Worm (Caenorhabditis elegans) whole organism, L4 larva: ENCODE results near the gene B0513.90.

Experiments
- D1046.2 ChIP-seq: fragments of 200-800 bp; sonication (Bioruptor generic); IDR thresholded peaks from 2 replicates; pipeline ENCODE4 v1.3.6; 2022; ENCODE audit warnings: missing genetic modification characterization, missing compliant biosample characterization
- F26F4.8 ChIP-seq: fragments of 200-800 bp; sonication (Bioruptor generic); conservative IDR thresholded peaks from 2 replicates; pipeline ENCODE4 v1.3.6; 2022; ENCODE audit warnings: missing genetic modification characterization, missing compliant biosample characterization
- aha-1 ChIP-seq: fragments of 150-350 bp; peaks from one replicate; lab custom pipeline; 2014; ENCODE audit warnings: missing biosample characterization, missing genetic modification characterization
- aly-2 ChIP-seq: sonication (generic microtip); optimal IDR thresholded peaks from 2 replicates; lab custom pipeline; 2018; ENCODE audit warnings: missing biosample characterization, missing genetic modification characterization
- ama-1 ChIP-seq: fragments of 150-350 bp; optimal IDR thresholded peaks from 2 replicates; lab custom pipeline; 2014; ENCODE audit warnings: inconsistent platforms, mixed read lengths
- ctbp-1 ChIP-seq: fragments of 200-800 bp; sonication (Bioruptor generic); IDR thresholded peaks from 2 replicates; pipeline ENCODE4 v1.3.6; 2022; ENCODE audit warnings: missing genetic modification reagents, missing genetic modification characterization, missing compliant biosample characterization
- daf-12 ChIP-seq: fragments of 150-350 bp; optimal IDR thresholded peaks from 2 replicates; lab custom pipeline; 2014; ENCODE audit warnings: missing biosample characterization, missing genetic modification reagents, missing genetic modification characterization
- daf-19 ChIP-seq: fragments of 200-800 bp; sonication (Bioruptor generic); conservative IDR thresholded peaks from 2 replicates; pipeline ENCODE4 v1.3.6; 2022; ENCODE audit warnings: missing genetic modification characterization, missing compliant biosample characterization
- dmd-6 ChIP-seq: fragments of 200-800 bp; sonication (Bioruptor generic); IDR thresholded peaks from 2 replicates; pipeline ENCODE4 v1.3.6; 2022; ENCODE audit warnings: missing genetic modification reagents, missing genetic modification characterization, missing compliant biosample characterization
- fkh-10 ChIP-seq: fragments of 150-350 bp; optimal IDR thresholded peaks from 2 replicates; lab custom pipeline; 2014; ENCODE audit warnings: missing biosample characterization, missing genetic modification reagents, missing genetic modification characterization
- hif-1 ChIP-seq, 2 experiments: sonication (generic microtip); optimal IDR thresholded peaks; 2 replicates each; lab custom pipeline; 2016 to 2017; ENCODE audit warnings: missing compliant biosample characterization in 2 of 2, missing genetic modification characterization in 2 of 2, missing genetic modification reagents in 2 of 2, missing genotype in 2 of 2, mild to moderate bottlenecking in 1 of 2
- hlh-11 ChIP-seq: fragments of 200-800 bp; sonication (Bioruptor generic); optimal IDR thresholded peaks from 2 replicates; lab custom pipeline; 2018; ENCODE audit warnings: mild to moderate bottlenecking, missing genetic modification characterization, missing compliant biosample characterization
- hlh-30 ChIP-seq: sonication (generic microtip); optimal IDR thresholded peaks from 2 replicates; lab custom pipeline; 2017; ENCODE audit warnings: antibody characterized with exemption, mild to moderate bottlenecking, missing genetic modification characterization, missing compliant biosample characterization; ENCODE audit not compliant: insufficient read depth
- hmg-1.1 ChIP-seq: fragments of 200-800 bp; sonication (Bioruptor generic); IDR thresholded peaks from 2 replicates; pipeline ENCODE4 v1.3.6; 2022; ENCODE audit warnings: missing genetic modification reagents, missing genetic modification characterization, missing compliant biosample characterization
- lin-13 ChIP-seq: fragments of 150-350 bp; optimal IDR thresholded peaks from 2 replicates; lab custom pipeline; 2014; ENCODE audit warnings: missing biosample characterization, missing genetic modification reagents, missing genetic modification characterization
- lin-15B ChIP-seq: fragments of 150-350 bp; sonication (generic microtip); optimal IDR thresholded peaks from 3 replicates; lab custom pipeline; 2014; ENCODE audit warnings: missing biosample characterization, missing genetic modification characterization
- lin-39 ChIP-seq: fragments of 150-350 bp; optimal IDR thresholded peaks from 2 replicates; lab custom pipeline; 2014; ENCODE audit warnings: missing biosample characterization, missing genetic modification reagents, missing genetic modification characterization
- lsy-2 ChIP-seq, 2 experiments: fragments of 150-350 bp in 1 of 2; sonication (generic microtip) in 1 of 2; optimal IDR thresholded peaks; 2 replicates each; lab custom pipeline; 2014 to 2017; ENCODE audit warnings: missing biosample characterization in 2 of 2, missing genetic modification characterization in 2 of 2
- mdl-1 ChIP-seq, 2 experiments: fragments of 150-350 bp in 1 of 2; sonication (generic microtip) in 1 of 2; optimal IDR thresholded peaks; 2 replicates each; lab custom pipeline; 2014 to 2017; ENCODE audit warnings: missing biosample characterization in 2 of 2, missing genetic modification characterization in 2 of 2
- mdt-29 ChIP-seq: fragments of 200-800 bp; sonication (Bioruptor generic); IDR thresholded peaks from 2 replicates; pipeline ENCODE4 v1.3.6; 2022; ENCODE audit warnings: missing genetic modification reagents, missing genetic modification characterization, missing compliant biosample characterization
- mep-1 ChIP-seq: fragments of 150-350 bp; sonication (generic microtip); optimal IDR thresholded peaks from 3 replicates; lab custom pipeline; 2014; ENCODE audit warnings: missing biosample characterization, missing genetic modification characterization
- mxl-3 ChIP-seq: fragments of 200-800 bp; sonication (Bioruptor generic); optimal IDR thresholded peaks from 2 replicates; lab custom pipeline; 2018; ENCODE audit warnings: mild to moderate bottlenecking, missing genetic modification characterization, missing compliant biosample characterization
- nhr-10 ChIP-seq: fragments of 150-350 bp; optimal IDR thresholded peaks from 2 replicates; lab custom pipeline; 2014; ENCODE audit warnings: missing biosample characterization, missing genetic modification characterization
- nhr-11 ChIP-seq: fragments of 150-350 bp; optimal IDR thresholded peaks from 2 replicates; lab custom pipeline; 2014; ENCODE audit warnings: missing biosample characterization, missing genetic modification characterization
- nhr-28 ChIP-seq: fragments of 150-350 bp; optimal IDR thresholded peaks from 2 replicates; lab custom pipeline; 2014; ENCODE audit warnings: missing biosample characterization, missing genetic modification characterization
- nhr-42 ChIP-seq: fragments of 200-800 bp; sonication (Bioruptor generic); IDR thresholded peaks from 2 replicates; pipeline ENCODE4 v1.3.6; 2022; ENCODE audit warnings: missing genetic modification characterization, missing compliant biosample characterization
- pha-4 ChIP-seq, 2 experiments: fragments of 150-350 bp in 1 of 2; fragments of 200-800 bp in 1 of 2; sonication (Bioruptor generic) in 1 of 2; IDR thresholded peaks in 1 of 2; optimal IDR thresholded peaks in 1 of 2; 2 replicates each; pipeline versions ENCODE4 v1.3.6 to Lab custom; 2014 to 2022; ENCODE audit warnings: missing genetic modification characterization in 2 of 2, missing genetic modification reagents in 2 of 2, missing biosample characterization in 1 of 2, missing compliant biosample characterization in 1 of 2
- rbr-2 ChIP-seq: sonication (generic microtip); optimal IDR thresholded peaks from 2 replicates; lab custom pipeline; 2016; ENCODE audit warnings: missing genotype, missing genetic modification characterization, missing compliant biosample characterization
- set-16 ChIP-seq: fragments of 200-800 bp; sonication (Bioruptor generic); IDR thresholded peaks from 2 replicates; pipeline ENCODE4 v1.3.6; 2022; ENCODE audit warnings: missing genetic modification reagents, missing genetic modification characterization, missing compliant biosample characterization
- skn-1 ChIP-seq: fragments of 150-350 bp; optimal IDR thresholded peaks from 2 replicates; lab custom pipeline; 2014; ENCODE audit warnings: missing biosample characterization, missing genetic modification characterization
- snpc-1.2 ChIP-seq: fragments of 200-800 bp; sonication (Bioruptor generic); IDR thresholded peaks from 2 replicates; pipeline ENCODE4 v1.3.6; 2022; ENCODE audit warnings: missing genetic modification reagents, missing genetic modification characterization, missing compliant biosample characterization
- spr-1 ChIP-seq: sonication (generic microtip); optimal IDR thresholded peaks from 2 replicates; lab custom pipeline; 2016; ENCODE audit warnings: mild to moderate bottlenecking, missing genetic modification characterization, missing compliant biosample characterization
- tag-97 ChIP-seq: fragments of 200-800 bp; sonication (Bioruptor generic); IDR thresholded peaks from 2 replicates; pipeline ENCODE4 v1.3.6; 2022; ENCODE audit warnings: missing genetic modification characterization, missing compliant biosample characterization
- unc-130 ChIP-seq: sonication (generic microtip); optimal IDR thresholded peaks from 2 replicates; lab custom pipeline; 2016; ENCODE audit warnings: missing genetic modification reagents, missing genetic modification characterization, missing compliant biosample characterization
- zfp-2 ChIP-seq: sonication (generic microtip); optimal IDR thresholded peaks from 2 replicates; lab custom pipeline; 2016; ENCODE audit warnings: mild to moderate bottlenecking, missing genetic modification characterization, missing compliant biosample characterization
- zip-11 ChIP-seq: fragments of 200-800 bp; sonication (Bioruptor generic); IDR thresholded peaks from 2 replicates; pipeline ENCODE4 v1.3.6; 2022; ENCODE audit warnings: missing genetic modification characterization, missing compliant biosample characterization
- ztf-11 ChIP-seq: fragments of 150-350 bp; optimal IDR thresholded peaks from 2 replicates; lab custom pipeline; 2014; ENCODE audit warnings: missing biosample characterization, missing genetic modification characterization

B0513.90 gene

DNA sequence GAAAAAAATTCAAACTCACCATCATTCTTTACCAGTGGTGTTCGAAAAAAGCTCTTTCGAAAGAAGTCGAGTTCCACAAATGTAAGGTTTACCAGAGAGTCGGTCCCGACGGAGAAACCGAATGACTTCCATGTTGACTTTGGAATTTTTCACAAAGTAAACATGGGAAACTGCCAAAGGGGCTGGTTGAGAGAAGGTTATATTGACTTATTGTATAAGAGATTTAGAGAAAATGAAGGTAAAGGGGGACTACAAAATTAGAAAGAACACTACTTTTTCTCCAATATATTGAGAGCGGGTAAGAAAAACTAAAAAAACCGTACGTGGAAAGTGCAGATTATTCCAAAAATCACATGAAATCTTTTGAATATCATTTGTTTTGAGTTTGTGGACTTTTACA is 1.7 kb upstream of the B0513.90 start, which contains the start of gene vamp-8:
Gene vamp-8, minus strand, starts transcription at position 25 of the 400 bp plus-strand sequence.
- TF ChIP-seq pha-4 (GFP tag; IDR thresholded peaks at IDR 0.05; lab: Robert Waterston, UW): no peak
- TF ChIP-seq pha-4 (tag; optimal IDR thresholded peaks at IDR 0.05; lab: Kevin White, UChicago): peak; percentile 91
- TF ChIP-seq lin-15B: no peak
- TF ChIP-seq daf-19 (GFP tag; lab: Robert Waterston, UW): no peak
- no peak for TF ChIP-seq spr-1 (tag; lab: Kevin White, UChicago)
- TF ChIP-seq ctbp-1 (GFP tag; lab: Robert Waterston, UW): no peak
- no peak for TF ChIP-seq daf-12
- no peak for TF ChIP-seq aly-2 (tag; lab: Kevin White, UChicago)
- TF ChIP-seq tag-97: no peak
- TF ChIP-seq ama-1 (lab: Kevin White, UChicago): no peak
- TF ChIP-seq nhr-28: peak; percentile 76
- no peak for TF ChIP-seq F26F4.8 (GFP tag; lab: Robert Waterston, UW)

DNA sequence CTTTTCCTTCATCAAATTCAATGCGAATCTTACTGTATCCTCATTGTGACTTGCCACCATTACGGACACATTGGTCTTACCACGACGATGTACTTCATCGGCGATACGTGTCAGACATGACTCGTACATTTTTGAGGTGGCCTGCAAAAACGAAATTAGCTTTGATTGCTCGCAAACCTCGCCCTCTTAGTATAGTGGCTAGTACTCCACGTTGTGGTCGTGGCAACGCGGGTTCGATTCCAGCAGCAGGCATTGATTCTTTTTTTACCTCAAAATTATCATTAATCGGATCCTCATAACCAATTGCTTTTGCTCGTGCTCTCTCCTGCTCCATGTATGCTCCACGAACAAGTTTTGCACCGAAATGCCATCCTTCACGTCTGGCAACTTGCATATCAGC is 3.2 kb downstream of the B0513.90 start:
- TF ChIP-seq ztf-11 (tag; lab: Kevin White, UChicago) (no peak), ama-1 (lab: Kevin White, UChicago) (no peak), mdt-29 (GFP tag; lab: Robert Waterston, UW) (0 out of 2 replicates have a peak, but pooled peaks have one; percentile 15), snpc-1.2 (GFP tag; lab: Robert Waterston, UW) (peak; percentile 96), nhr-28 (no peak), skn-1 (no peak), hlh-11 (tag; lab: Kevin White, UChicago) (no peak), dmd-6 (GFP tag; lab: Robert Waterston, UW) (no peak)

DNA sequence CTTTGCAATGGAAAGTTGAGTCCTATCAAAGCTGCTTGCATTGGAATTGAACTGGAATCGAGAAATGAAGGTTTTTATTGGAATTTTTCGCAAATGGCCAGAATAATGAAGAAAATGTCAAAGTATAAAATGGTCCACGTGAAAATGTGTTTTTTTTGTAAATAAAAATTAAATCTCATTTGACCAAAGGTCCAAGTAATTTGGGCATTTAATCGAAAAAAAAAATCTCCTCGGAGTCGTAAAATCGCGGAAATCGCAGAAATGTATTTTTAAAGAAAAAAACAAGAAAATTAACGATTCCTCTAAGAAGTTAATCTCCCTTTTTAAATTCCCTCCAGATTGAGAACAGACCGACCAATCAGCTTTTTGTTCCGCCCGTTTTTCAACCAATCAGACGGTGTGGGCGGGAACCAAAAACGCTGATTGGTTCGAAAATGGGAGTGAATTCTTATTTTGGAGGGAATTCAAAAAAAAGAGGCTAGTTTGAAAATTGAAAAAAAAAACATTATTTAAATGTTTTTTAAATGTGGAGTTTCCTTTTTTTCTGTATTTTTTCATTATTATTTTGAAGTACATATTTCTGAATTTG is 9.8 kb downstream of the B0513.90 start, which contains the start of gene prdh-1:
Gene prdh-1, minus strand, starts transcription at position 51 of the 589 bp plus-strand sequence.
- no peak for TF ChIP-seq nhr-10
- no peak for TF ChIP-seq hif-1 (tag; optimal IDR thresholded peaks at IDR 0.05; lab: Kevin White, UChicago)
- no peak for TF ChIP-seq zfp-2

DNA sequence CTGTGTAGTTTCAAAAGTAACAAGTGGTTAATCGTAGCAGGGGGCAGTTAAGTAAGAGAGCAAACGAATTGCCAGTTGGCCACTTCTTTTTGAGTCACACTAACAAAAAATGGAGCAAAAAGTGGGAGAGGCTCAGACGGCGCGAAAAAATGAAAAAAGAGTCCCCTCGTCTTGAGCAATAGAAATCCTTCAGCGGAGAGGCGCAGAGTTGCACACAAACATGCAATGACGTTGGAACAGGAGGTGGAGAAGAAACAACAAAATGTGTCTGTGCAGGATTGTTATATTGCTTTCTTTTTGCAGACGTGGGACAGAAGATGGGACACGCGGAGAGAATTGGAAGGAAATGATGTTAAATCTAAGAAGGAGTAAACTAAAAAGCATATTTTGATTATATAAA is 10.9 kb downstream of the B0513.90 start:
- TF ChIP-seq lin-39 (no peak), mdl-1 (tag; optimal IDR thresholded peaks at IDR 0.05; lab: Kevin White, UChicago) (peak in 1 of 2 experiments; percentile 72), unc-130 (GFP tag; lab: Kevin White, UChicago) (no peak), fkh-10 (GFP tag; lab: Kevin White, UChicago) (peak; percentile 8), zip-11 (GFP tag; lab: Robert Waterston, UW) (no peak), nhr-42 (GFP tag; lab: Robert Waterston, UW) (no peak), hmg-1.1 (GFP tag; lab: Robert Waterston, UW) (peak; percentile 63; the same call in 1 of the 2 replicates), aha-1 (tag; lab: Kevin White, UChicago) (peak; percentile 96), mep-1 (tag; lab: Kevin White, UChicago) (peak; percentile 66), rbr-2 (tag; lab: Kevin White, UChicago) (peak; percentile 29), nhr-11 (tag; lab: Kevin White, UChicago) (peak; percentile 50), lsy-2 (tag; optimal IDR thresholded peaks at IDR 0.05; lab: Kevin White, UChicago) (peak in 1 of 2 experiments; percentile 61), hlh-30 (peak; percentile 44), ctbp-1 (GFP tag; lab: Robert Waterston, UW) (0 out of 2 replicates have a peak, but pooled peaks have one; percentile 20), mxl-3 (peak; percentile 3), lin-13 (GFP tag; lab: Kevin White, UChicago) (peak; percentile 1), D1046.2 (GFP tag; lab: Robert Waterston, UW) (0 out of 2 replicates have a peak, but pooled peaks have one; percentile 4), set-16 (GFP tag; lab: Robert Waterston, UW) (no peak)
- TF ChIP-seq, all 104 proteins: peak for 13
